Comparison of ENCODE assay signal across 2 fruit fly cellular contexts in genomic region chrX:17882769-17883168, dm6.
TF ChIP-seq lines count a peak whose summit lies in the region.

No protein-coding gene starts in this region.

- TF ChIP-seq CTCF in S2 (optimal IDR thresholded peaks at IDR 0.05; lab: Kevin White, UChicago): peak; percentile 74 to 76
- peak; percentile 86 for TF ChIP-seq CTCF in whole organism, embryonic (GFP tag; optimal IDR thresholded peaks at IDR 0.05; lab: Kevin White, UChicago)

TF ChIP-seq in whole organism, embryonic, 481 proteins besides CTCF, POLR2A, EP300 and RAD21:
- peak; percentile 13 for TF ChIP-seq cwo (GFP tag; optimal IDR thresholded peaks at IDR 0.05; lab: Kevin White, UChicago)
- no peak for TF ChIP-seq eve (GFP tag; optimal IDR thresholded peaks at IDR 0.05; lab: Kevin White, UChicago)
- TF ChIP-seq Med (GFP tag; lab: Kevin White, UChicago): peak; percentile 7
